Worm (Caenorhabditis elegans): ENCODE results near the gene srz-13.

DNA sequence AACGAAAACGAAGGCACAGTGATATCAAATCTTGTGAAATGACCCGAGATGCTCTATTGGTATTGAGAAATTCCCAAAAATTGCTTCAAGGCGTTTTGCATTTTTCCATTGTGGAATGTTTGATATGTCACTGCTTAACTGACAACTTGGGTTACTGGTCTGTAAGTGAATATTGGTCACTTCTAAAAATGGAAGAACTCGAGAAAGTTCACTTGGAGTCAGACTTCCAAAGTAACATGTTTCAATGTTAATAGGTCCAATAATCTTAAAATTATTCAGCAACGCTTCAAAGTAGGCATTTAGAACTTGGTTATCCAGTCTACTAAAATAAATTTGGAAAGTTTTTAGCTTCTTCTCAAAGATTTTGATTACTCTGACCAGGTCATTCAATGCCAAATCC, 49.5 kb upstream of the srz-13 start, which contains the start of gene fbxa-144:
- TF ChIP-seq lin-39 (tag; optimal IDR thresholded peaks at IDR 0.05) (no peak), ama-1 (optimal IDR thresholded peaks at IDR 0.05) (no peak), F13H6.1 (tag; optimal IDR thresholded peaks at IDR 0.05) (no peak), ztf-11 (tag; optimal IDR thresholded peaks at IDR 0.05) (no peak)

All from whole organism, L2 larva.